Fruit fly (Drosophila melanogaster) whole organism, embryonic: ENCODE results near the gene serp.

Experiments
- Abd-B ChIP-seq: fragments of 200-800 bp; sonication (Bioruptor generic); optimal IDR thresholded peaks from 2 replicates; lab custom pipeline; 2018; ENCODE audit warnings: missing biosample characterization, mild to moderate bottlenecking, missing genetic modification characterization, moderate library complexity
- CG10979 ChIP-seq: fragments of 200-800 bp; sonication (Bioruptor generic); optimal IDR thresholded peaks from 2 replicates; lab custom pipeline; 2018; ENCODE audit warnings: missing biosample characterization, mild to moderate bottlenecking, missing genetic modification characterization, moderate library complexity
- CG11504 ChIP-seq: fragments of 200-800 bp; sonication (Bioruptor generic); optimal IDR thresholded peaks from 3 replicates; lab custom pipeline; 2019; ENCODE audit warnings: missing biosample characterization, mild to moderate bottlenecking, missing genetic modification characterization, moderate library complexity
- CG12391 ChIP-seq: fragments of 200-800 bp; sonication (Bioruptor generic); optimal IDR thresholded peaks from 3 replicates; lab custom pipeline; 2018; ENCODE audit warnings: missing biosample characterization, mild to moderate bottlenecking, missing genetic modification characterization, moderate library complexity
- CG14441 ChIP-seq: fragments of 200-800 bp; sonication (Bioruptor generic); IDR thresholded peaks from 2 replicates; pipeline ENCODE4 v1.3.6; 2022; ENCODE audit warnings: missing biosample characterization, missing genetic modification characterization
- CG14965 ChIP-seq: fragments of 200-800 bp; sonication (Bioruptor generic); optimal IDR thresholded peaks from 2 replicates; lab custom pipeline; 2016; ENCODE audit warnings: missing biosample characterization, missing genetic modification characterization, borderline replicate concordance
- CG15479 ChIP-seq: fragments of 200-800 bp; sonication (Bioruptor generic); optimal IDR thresholded peaks from 3 replicates; lab custom pipeline; 2019; ENCODE audit warnings: missing biosample characterization, mild to moderate bottlenecking, missing genetic modification characterization, moderate library complexity
- CG15514 ChIP-seq: fragments of 200-800 bp; sonication (Bioruptor generic); optimal IDR thresholded peaks from 3 replicates; lab custom pipeline; 2017; ENCODE audit warnings: missing biosample characterization, missing genetic modification characterization, mild to moderate bottlenecking, moderate library complexity, missing genetic modification reagents
- CG15601 ChIP-seq: fragments of 200-800 bp; sonication (Bioruptor generic); optimal IDR thresholded peaks from 3 replicates; lab custom pipeline; 2019; ENCODE audit warnings: missing biosample characterization, mild to moderate bottlenecking, missing genetic modification characterization, moderate library complexity
- CG1647 ChIP-seq: fragments of 200-800 bp; sonication (Bioruptor generic); optimal IDR thresholded peaks from 3 replicates; lab custom pipeline; 2016; ENCODE audit warnings: missing biosample characterization, missing genetic modification characterization
- CG17361 ChIP-seq: fragments of 200-800 bp; sonication (Bioruptor generic); IDR thresholded peaks from 3 replicates; pipeline ENCODE4 v1.3.6; 2022; ENCODE audit warnings: missing biosample characterization, missing genetic modification characterization
- CG2202 ChIP-seq: fragments of 200-800 bp; sonication (Bioruptor generic); optimal IDR thresholded peaks from 2 replicates; lab custom pipeline; 2018; ENCODE audit warnings: missing biosample characterization, mild to moderate bottlenecking, missing genetic modification characterization
- CG31441 ChIP-seq: fragments of 200-800 bp; sonication (Bioruptor generic); IDR thresholded peaks from 2 replicates; pipeline ENCODE4 v1.3.6; 2022; ENCODE audit warnings: missing biosample characterization, missing genetic modification characterization
- CG3407 ChIP-seq: fragments of 200-800 bp; sonication (Bioruptor generic); optimal IDR thresholded peaks from 2 replicates; lab custom pipeline; 2018; ENCODE audit warnings: missing biosample characterization, mild to moderate bottlenecking, missing genetic modification characterization
- CG5245 ChIP-seq: fragments of 200-800 bp; sonication (Bioruptor generic); optimal IDR thresholded peaks from 3 replicates; lab custom pipeline; 2016; ENCODE audit warnings: missing biosample characterization, missing genetic modification characterization
- CG5953 ChIP-seq: fragments of 200-800 bp; sonication (Bioruptor generic); IDR thresholded peaks from 2 replicates; pipeline ENCODE4 v1.3.6; 2022; ENCODE audit warnings: missing biosample characterization, missing genetic modification characterization
- CG7839 ChIP-seq: fragments of 200-800 bp; sonication (Bioruptor generic); optimal IDR thresholded peaks from 3 replicates; lab custom pipeline; 2018; ENCODE audit warnings: missing biosample characterization, mild to moderate bottlenecking, missing genetic modification characterization, moderate library complexity
- CG8765 ChIP-seq: fragments of 200-800 bp; sonication (Bioruptor generic); IDR thresholded peaks from 2 replicates; pipeline ENCODE4 v1.3.6; 2022; ENCODE audit warnings: missing biosample characterization, missing genetic modification characterization
- CG9727 ChIP-seq: fragments of 200-800 bp; sonication (Bioruptor generic); optimal IDR thresholded peaks from 3 replicates; lab custom pipeline; 2017; ENCODE audit warnings: missing biosample characterization, mild to moderate bottlenecking, missing genetic modification characterization
- CG9797 ChIP-seq: fragments of 200-800 bp; sonication (Bioruptor generic); optimal IDR thresholded peaks from 3 replicates; lab custom pipeline; 2018; ENCODE audit warnings: missing biosample characterization, mild to moderate bottlenecking, missing genetic modification characterization
- CHES-1-like ChIP-seq: fragments of 200-800 bp; sonication (Bioruptor generic); optimal IDR thresholded peaks from 2 replicates; lab custom pipeline; 2016; ENCODE audit warnings: missing biosample characterization, missing genetic modification characterization
- CkIIα-i1 ChIP-seq: fragments of 200-800 bp; sonication (Bioruptor generic); IDR thresholded peaks from 2 replicates; pipeline ENCODE4 v1.3.6; 2022; ENCODE audit warnings: missing biosample characterization, missing genetic modification characterization
- CoRest ChIP-seq: fragments of 200-800 bp; sonication (Bioruptor generic); optimal IDR thresholded peaks from 3 replicates; lab custom pipeline; 2018; ENCODE audit warnings: missing biosample characterization, mild to moderate bottlenecking, missing genetic modification characterization, moderate library complexity
- D ChIP-seq, 2 experiments: fragments of 200-800 bp in 1 of 2; fragments of >200 bp in 1 of 2; sonication (Bioruptor generic) in 1 of 2; optimal IDR thresholded peaks; 2 replicates in 1 of 2; 3 replicates in 1 of 2; lab custom pipeline; 2017; ENCODE audit warnings: mild to moderate bottlenecking in 1 of 2, missing biosample characterization in 1 of 2, missing genetic modification characterization in 1 of 2, missing genetic modification reagents in 1 of 2
- D19A ChIP-seq: fragments of 200-800 bp; optimal IDR thresholded peaks from 3 replicates; lab custom pipeline; 2019; ENCODE audit warnings: missing biosample characterization, mild to moderate bottlenecking, missing genetic modification characterization, moderate library complexity
- Fer2 ChIP-seq: fragments of 200-800 bp; sonication (Bioruptor generic); optimal IDR thresholded peaks from 2 replicates; lab custom pipeline; 2018; ENCODE audit warnings: missing biosample characterization, mild to moderate bottlenecking, missing genetic modification characterization, moderate library complexity
- H2.0 ChIP-seq: fragments of 200-800 bp; sonication (Bioruptor generic); IDR thresholded peaks from 2 replicates; pipeline ENCODE4 v1.3.6; 2022; ENCODE audit warnings: missing biosample characterization, missing genetic modification characterization
- Max ChIP-seq: fragments of 200-800 bp; sonication (Bioruptor generic); optimal IDR thresholded peaks from 2 replicates; lab custom pipeline; 2016; ENCODE audit warnings: missing biosample characterization, mild to moderate bottlenecking, missing genetic modification characterization
- NfI ChIP-seq: fragments of 200-800 bp; sonication (Bioruptor generic); optimal IDR thresholded peaks from 3 replicates; lab custom pipeline; 2018; ENCODE audit warnings: missing biosample characterization, mild to moderate bottlenecking, missing genetic modification characterization, moderate library complexity
- Xbp1 ChIP-seq: fragments of 200-800 bp; sonication (Bioruptor generic); optimal IDR thresholded peaks from 3 replicates; lab custom pipeline; 2016; ENCODE audit warnings: missing biosample characterization, mild to moderate bottlenecking, missing genetic modification characterization
- dmrt11E ChIP-seq: fragments of 200-800 bp; sonication (Bioruptor generic); optimal IDR thresholded peaks from 3 replicates; lab custom pipeline; 2018; ENCODE audit warnings: missing biosample characterization, mild to moderate bottlenecking, missing genetic modification characterization, moderate library complexity
- dmrt99B ChIP-seq: fragments of 200-800 bp; sonication (Bioruptor generic); optimal IDR thresholded peaks from 2 replicates; lab custom pipeline; 2018; ENCODE audit warnings: missing biosample characterization, mild to moderate bottlenecking, missing genetic modification characterization, moderate library complexity
- ewg ChIP-seq: fragments of 200-800 bp; sonication (Bioruptor generic); optimal IDR thresholded peaks from 3 replicates; lab custom pipeline; 2017; ENCODE audit warnings: mild to moderate bottlenecking, missing biosample characterization, missing genetic modification reagents, missing genetic modification characterization
- gem ChIP-seq: fragments of 200-800 bp; sonication (Bioruptor generic); optimal IDR thresholded peaks from 2 replicates; lab custom pipeline; 2019; ENCODE audit warnings: missing biosample characterization, mild to moderate bottlenecking, missing genetic modification characterization, moderate library complexity
- hb ChIP-seq: fragments of 200-800 bp; sonication (Bioruptor generic); IDR thresholded peaks from 3 replicates; pipeline ENCODE4 v1.3.6; 2022; ENCODE audit warnings: missing biosample characterization, missing genetic modification characterization; ENCODE audit not compliant: partially characterized antibody
- her ChIP-seq: fragments of 200-800 bp; sonication (Bioruptor generic); optimal IDR thresholded peaks from 2 replicates; lab custom pipeline; 2016; ENCODE audit warnings: missing biosample characterization, missing genetic modification characterization
- ken ChIP-seq: fragments of 200-800 bp; sonication (Bioruptor generic); IDR thresholded peaks from 3 replicates; pipeline ENCODE4 v1.3.6; 2022; ENCODE audit warnings: missing biosample characterization, missing genetic modification characterization
- lmd ChIP-seq: fragments of 200-800 bp; sonication (Bioruptor generic); IDR thresholded peaks from 2 replicates; pipeline ENCODE4 v1.3.6; 2022; ENCODE audit warnings: missing biosample characterization, missing genetic modification characterization
- nom ChIP-seq: fragments of 200-800 bp; sonication (Bioruptor generic); optimal IDR thresholded peaks from 2 replicates; lab custom pipeline; 2017; ENCODE audit warnings: missing biosample characterization, missing genetic modification characterization, mild to moderate bottlenecking, moderate library complexity, missing genetic modification reagents
- phol ChIP-seq: fragments of 200-800 bp; sonication (Bioruptor generic); optimal IDR thresholded peaks from 3 replicates; lab custom pipeline; 2018; ENCODE audit warnings: missing biosample characterization, mild to moderate bottlenecking, missing genetic modification characterization, moderate library complexity
- pros ChIP-seq: fragments of 200-800 bp; sonication (Bioruptor generic); optimal IDR thresholded peaks from 3 replicates; lab custom pipeline; 2019; ENCODE audit warnings: missing biosample characterization, mild to moderate bottlenecking, missing genetic modification characterization, moderate library complexity
- sens ChIP-seq: fragments of 200-800 bp; sonication (Bioruptor generic); peaks from one replicate; lab custom pipeline; 2016; ENCODE audit warnings: missing biosample characterization, missing genetic modification characterization
- shn ChIP-seq: fragments of 200-800 bp; sonication (Bioruptor generic); optimal IDR thresholded peaks from 3 replicates; lab custom pipeline; 2016; ENCODE audit warnings: missing biosample characterization, missing genetic modification characterization
- sisA ChIP-seq: fragments of 200-800 bp; sonication (Bioruptor generic); IDR thresholded peaks from 2 replicates; pipeline ENCODE4 v1.3.6; 2022; ENCODE audit warnings: missing biosample characterization, missing genetic modification characterization
- stc ChIP-seq: fragments of 200-800 bp; sonication (Bioruptor generic); IDR thresholded peaks from 2 replicates; pipeline ENCODE4 v1.3.6; 2022; ENCODE audit warnings: missing biosample characterization, missing genetic modification characterization
- tin ChIP-seq: fragments of 200-800 bp; sonication (Bioruptor generic); optimal IDR thresholded peaks from 3 replicates; lab custom pipeline; 2016; ENCODE audit warnings: missing biosample characterization, missing genetic modification characterization
- tio ChIP-seq: fragments of 200-800 bp; sonication (Bioruptor generic); optimal IDR thresholded peaks from 2 replicates; lab custom pipeline; 2017; ENCODE audit warnings: missing biosample characterization, missing genetic modification characterization, inconsistent platforms
- unpg ChIP-seq: fragments of 200-800 bp; sonication (Bioruptor generic); optimal IDR thresholded peaks from 3 replicates; lab custom pipeline; 2018; ENCODE audit warnings: missing biosample characterization, mild to moderate bottlenecking, missing genetic modification characterization, moderate library complexity
- zen ChIP-seq: fragments of 200-800 bp; sonication (Bioruptor generic); optimal IDR thresholded peaks from 3 replicates; lab custom pipeline; 2018; ENCODE audit warnings: missing biosample characterization, mild to moderate bottlenecking, missing genetic modification characterization, moderate library complexity

The serp gene

dm6 chr3L:19674317-19674716 is 33.5 kb downstream of the serp start (continued):
- no peak for TF ChIP-seq CG15479 (GFP tag; lab: Kevin White, UChicago)
- peak; percentile 53 for TF ChIP-seq CG8765 (GFP tag; lab: Robert Waterston, UW)
- TF ChIP-seq H2.0 (GFP tag; lab: Robert Waterston, UW), result no peak
- no peak for TF ChIP-seq CHES-1-like
- TF ChIP-seq lmd, result peak; percentile 9; the same call in 1 of the 2 replicates
- peak; percentile 35 for TF ChIP-seq CG7839 (tag; lab: Kevin White, UChicago)
- peak; percentile 14 for TF ChIP-seq CG5245 (GFP tag; lab: Kevin White, UChicago)
- TF ChIP-seq sens (GFP tag; lab: Kevin White, UChicago), result peak; percentile 82
- TF ChIP-seq hb (GFP tag; lab: Robert Waterston, UW), result no peak
- no peak for TF ChIP-seq CkIIα-i1 (GFP tag; lab: Robert Waterston, UW)
- peak; percentile 28 for TF ChIP-seq CG9727
- peak; percentile 4 for TF ChIP-seq zen (tag; lab: Kevin White, UChicago)
- TF ChIP-seq CG2202, result peak; percentile 21
- no peak for TF ChIP-seq ewg (GFP tag; lab: Kevin White, UChicago)
- TF ChIP-seq CG5953 (GFP tag; lab: Robert Waterston, UW), result 0 out of 2 replicates have a peak, but pooled peaks have one; percentile 25
- TF ChIP-seq NfI (GFP tag; lab: Kevin White, UChicago), result no peak
- peak; percentile 35 for TF ChIP-seq D19A (tag; lab: Kevin White, UChicago)
- TF ChIP-seq stc, result peak; percentile 54
- peak; percentile 40; the same call in 1 of the 2 replicates for TF ChIP-seq CG31441 (GFP tag; lab: Robert Waterston, UW)
- peak; percentile 20 for TF ChIP-seq CG3407 (GFP tag; lab: Kevin White, UChicago)
- TF ChIP-seq gem (tag; lab: Kevin White, UChicago), result peak; percentile 64
- TF ChIP-seq CG9797 (GFP tag; lab: Kevin White, UChicago), result no peak
- TF ChIP-seq ken (GFP tag; lab: Robert Waterston, UW), result 0 out of 3 replicates have a peak, but pooled peaks have one; percentile 41
- peak; percentile 27; the same call in 1 of the 2 replicates for TF ChIP-seq CG14441 (GFP tag; lab: Robert Waterston, UW)
- peak; percentile 19 for TF ChIP-seq tio (GFP tag; lab: Kevin White, UChicago)
- peak; percentile 33 for TF ChIP-seq dmrt99B (tag; lab: Kevin White, UChicago)
- no peak for TF ChIP-seq pros (GFP tag; lab: Kevin White, UChicago)
- TF ChIP-seq Abd-B, result peak; percentile 18
- peak; percentile 38; the same call in 1 of the 3 replicates for TF ChIP-seq CG17361 (GFP tag; lab: Robert Waterston, UW)
- TF ChIP-seq dmrt11E (tag; lab: Kevin White, UChicago), result peak; percentile 62
- no peak for TF ChIP-seq shn
- no peak for TF ChIP-seq CG1647
- TF ChIP-seq CoRest (tag; lab: Kevin White, UChicago), result peak; percentile 23
- peak; percentile 52 for TF ChIP-seq CG11504 (tag; lab: Kevin White, UChicago)
- TF ChIP-seq sisA, result peak; percentile 37; the same call in 1 of the 2 replicates
- TF ChIP-seq Max (GFP tag; lab: Kevin White, UChicago), result no peak
- no peak for TF ChIP-seq nom (GFP tag; lab: Kevin White, UChicago)
- peak; percentile 26 for TF ChIP-seq tin (GFP tag; lab: Kevin White, UChicago)
- no peak for TF ChIP-seq her (GFP tag; lab: Kevin White, UChicago)
- no peak for TF ChIP-seq D (optimal IDR thresholded peaks at IDR 0.05; lab: Kevin White, UChicago)
- TF ChIP-seq D (GFP tag; optimal IDR thresholded peaks at IDR 0.05; lab: Kevin White, UChicago), result peak; percentile 22
- TF ChIP-seq CG10979 (tag; lab: Kevin White, UChicago), result peak; percentile 68
- peak; percentile 56 for TF ChIP-seq phol (tag; lab: Kevin White, UChicago)
- TF ChIP-seq CG12391 (tag; lab: Kevin White, UChicago), result peak; percentile 38
- peak; percentile 40 for TF ChIP-seq Xbp1 (GFP tag; lab: Kevin White, UChicago)
- no peak for TF ChIP-seq CG14965 (GFP tag; lab: Kevin White, UChicago)
- TF ChIP-seq CG15514, result no peak
- no peak for TF ChIP-seq Fer2
- peak; percentile 49 for TF ChIP-seq unpg
- peak; percentile 8 for TF ChIP-seq CG15601 (tag; lab: Kevin White, UChicago)
